Worm (Caenorhabditis elegans): ENCODE results near the gene Y9C2UA.1.

Y9C2UA.1 gene

ce11 chrII:9137803-9138202 lies 1.6 kb upstream of the Y9C2UA.1 start, which contains the start of gene C16D2.3:
TSS of gene C16D2.3 (plus strand) at chrII:9138103.
- TF ChIP-seq Y75B8A.6 (GFP tag; IDR thresholded peaks at IDR 0.05), result no peak
- TF ChIP-seq nhr-41 (GFP tag; IDR thresholded peaks at IDR 0.05), result no peak
- no peak for TF ChIP-seq tra-1 (GFP tag; IDR thresholded peaks at IDR 0.05)
- no peak for TF ChIP-seq ceh-28 (tag; optimal IDR thresholded peaks at IDR 0.05)
- no peak for TF ChIP-seq nhr-10 (tag; optimal IDR thresholded peaks at IDR 0.05)
- no peak for TF ChIP-seq fkh-10 (GFP tag; optimal IDR thresholded peaks at IDR 0.05)
- TF ChIP-seq hif-1 (tag; optimal IDR thresholded peaks at IDR 0.05), result no peak
- no peak for TF ChIP-seq ces-1 (GFP tag; optimal IDR thresholded peaks at IDR 0.05)
- no peak for TF ChIP-seq ctbp-1 (GFP tag; IDR thresholded peaks at IDR 0.05)
- TF ChIP-seq php-3 (GFP tag; IDR thresholded peaks at IDR 0.05), result no peak
- no peak for TF ChIP-seq set-16 (GFP tag; IDR thresholded peaks at IDR 0.05)
- TF ChIP-seq lin-13 (GFP tag; optimal IDR thresholded peaks at IDR 0.05), result no peak
- no peak for TF ChIP-seq pha-4 (GFP tag; IDR thresholded peaks at IDR 0.05)
- no peak for TF ChIP-seq pha-4 (tag; optimal IDR thresholded peaks at IDR 0.05)
- TF ChIP-seq lin-15B (tag; optimal IDR thresholded peaks at IDR 0.05), result no peak
- TF ChIP-seq spr-3 (GFP tag; optimal IDR thresholded peaks at IDR 0.05), result no peak
- TF ChIP-seq skn-1 (tag; optimal IDR thresholded peaks at IDR 0.05), result no peak
- no peak for TF ChIP-seq nhr-42 (GFP tag; IDR thresholded peaks at IDR 0.05)

DNA sequence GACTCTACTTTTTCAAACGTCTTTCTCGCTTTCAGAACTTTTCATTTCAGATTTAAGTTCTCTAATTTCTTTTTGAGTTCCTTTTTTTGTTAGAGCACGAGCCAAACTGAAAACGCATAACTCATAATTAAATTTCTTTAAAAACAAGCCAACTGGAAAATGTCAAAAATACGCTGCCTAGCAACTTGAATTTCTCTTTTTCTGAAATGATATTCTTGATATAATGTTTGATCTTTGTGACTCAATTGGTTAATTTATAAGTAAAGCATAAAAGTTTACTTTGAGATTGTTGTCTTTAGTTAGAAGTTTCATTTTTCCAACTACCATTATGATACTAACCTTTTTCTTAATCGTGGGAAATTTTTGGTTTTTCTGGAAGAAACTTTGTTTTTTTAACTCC lies 1.7 kb downstream of the Y9C2UA.1 start:
- TF ChIP-seq unc-62 (GFP tag; optimal IDR thresholded peaks at IDR 0.05 in 1 of 2), result peak in 1 of 2 experiments; percentile 52
- TF ChIP-seq unc-62 (tag; optimal IDR thresholded peaks at IDR 0.05), result no peak
- no peak for TF ChIP-seq ceh-20 (GFP tag; IDR thresholded peaks at IDR 0.05)

DNA sequence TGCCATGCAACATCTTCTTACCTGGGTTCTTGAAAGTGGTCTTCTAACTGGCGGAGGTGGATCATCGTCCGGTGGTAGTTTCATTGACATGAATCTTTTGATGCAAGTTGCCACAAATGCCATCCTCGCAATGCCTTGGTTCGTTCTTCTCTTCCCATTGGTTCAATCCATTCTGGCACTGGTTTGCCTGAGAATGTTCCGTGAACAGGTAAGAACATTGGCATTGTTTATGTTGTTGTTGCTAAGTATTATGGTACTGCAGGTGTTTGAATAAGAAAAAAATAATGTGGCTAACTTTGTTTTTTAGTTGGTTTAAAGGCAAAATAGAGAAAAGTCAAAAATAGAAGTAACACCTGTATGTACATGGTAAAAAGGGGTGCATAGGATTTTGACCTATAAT lies 4.3 kb downstream of the Y9C2UA.1 start:
- TF ChIP-seq unc-62 (GFP tag; optimal IDR thresholded peaks at IDR 0.05 in 1 of 2) (peak in 1 of 2 experiments; percentile 93), unc-62 (tag; optimal IDR thresholded peaks at IDR 0.05) (no peak), nhr-102 (tag; optimal IDR thresholded peaks at IDR 0.05) (no peak)

DNA sequence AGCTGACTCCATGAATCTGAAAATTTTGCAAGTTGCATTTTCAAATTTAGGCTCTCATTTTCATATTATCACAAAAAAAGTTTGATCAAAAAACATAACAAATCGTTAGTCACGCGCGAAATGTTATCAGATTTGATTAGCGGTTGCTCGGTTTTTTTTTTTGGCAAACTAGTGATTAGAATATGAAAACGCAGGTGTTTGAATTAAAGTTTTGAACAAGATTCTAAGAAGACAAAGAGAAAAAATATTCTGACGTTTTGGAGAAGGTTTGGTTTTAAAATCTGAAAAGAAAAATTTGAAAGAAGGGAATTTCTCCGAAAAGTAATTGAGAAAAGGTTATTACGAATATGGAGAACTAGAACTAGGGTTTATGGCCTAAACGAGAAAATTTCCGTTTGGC lies 4.9 kb downstream of the Y9C2UA.1 start:
- TF ChIP-seq duxl-1 (tag; optimal IDR thresholded peaks at IDR 0.05; ENCODE audit: poor library complexity), result no peak
- no peak for TF ChIP-seq sdz-12 (GFP tag; optimal IDR thresholded peaks at IDR 0.05)
- no peak for TF ChIP-seq nhr-6 (tag; optimal IDR thresholded peaks at IDR 0.05)
- TF ChIP-seq hif-1 (tag; optimal IDR thresholded peaks at IDR 0.05), result no peak
- no peak for TF ChIP-seq nhr-42 (GFP tag; IDR thresholded peaks at IDR 0.05)
- no peak for TF ChIP-seq zag-1 (tag; optimal IDR thresholded peaks at IDR 0.05)
- no peak for TF ChIP-seq mep-1 (tag; optimal IDR thresholded peaks at IDR 0.05)
- no peak for TF ChIP-seq F26F4.8 (GFP tag; conservative IDR thresholded peaks at IDR 0.05)
- no peak for TF ChIP-seq ZK337.2 (GFP tag; IDR thresholded peaks at IDR 0.05)
- TF ChIP-seq ceh-82 (tag; optimal IDR thresholded peaks at IDR 0.05), result no peak
- TF ChIP-seq hlh-30 (tag; optimal IDR thresholded peaks at IDR 0.05; ENCODE audit: insufficient read depth), result no peak
- TF ChIP-seq tag-97 (GFP tag; IDR thresholded peaks at IDR 0.05), result no peak
- TF ChIP-seq gei-8 (GFP tag; optimal IDR thresholded peaks at IDR 0.05), result no peak
- TF ChIP-seq rbr-2 (tag; optimal IDR thresholded peaks at IDR 0.05), result no peak
- TF ChIP-seq F37D6.2 (tag; optimal IDR thresholded peaks at IDR 0.05), result no peak
- no peak for TF ChIP-seq Y48G9A.11 (GFP tag; IDR thresholded peaks at IDR 0.05)
- no peak for TF ChIP-seq jun-1 (tag; optimal IDR thresholded peaks at IDR 0.05)
- TF ChIP-seq dve-1 (tag; optimal IDR thresholded peaks at IDR 0.05; ENCODE audit: insufficient read depth), result no peak
